Worm (Caenorhabditis elegans) whole organism, L4 larva: Measurements from ENCODE around the gene R186.8.
A peak's percentile ranks its signal among the peaks of the same experiment; 100 is the strongest.

Experiments
- F44E2.7 ChIP-seq: fragments of 200-800 bp; sonication (Bioruptor generic); IDR thresholded peaks from 2 replicates; pipeline ENCODE4 v2.1.2; 2022; ENCODE audit warnings: missing genetic modification characterization, missing compliant biosample characterization
- F49E8.2 ChIP-seq: sonication (generic microtip); optimal IDR thresholded peaks from 2 replicates; lab custom pipeline; 2016; ENCODE audit warnings: missing compliant biosample characterization, mild to moderate bottlenecking, missing genetic modification characterization, borderline replicate concordance
- Y105C5A.15 ChIP-seq: fragments of 200-800 bp; sonication (Bioruptor generic); IDR thresholded peaks from 2 replicates; pipeline ENCODE4 v1.3.6; 2022; ENCODE audit warnings: missing genetic modification characterization, missing compliant biosample characterization
- Y75B8A.6 ChIP-seq: fragments of 200-800 bp; sonication (Bioruptor generic); IDR thresholded peaks from 2 replicates; pipeline ENCODE4 v1.3.6; 2022; ENCODE audit warnings: missing genetic modification reagents, missing genetic modification characterization, missing compliant biosample characterization
- aha-1 ChIP-seq: fragments of 150-350 bp; peaks from one replicate; lab custom pipeline; 2014; ENCODE audit warnings: missing biosample characterization, missing genetic modification characterization
- aly-2 ChIP-seq: sonication (generic microtip); optimal IDR thresholded peaks from 2 replicates; lab custom pipeline; 2018; ENCODE audit warnings: missing biosample characterization, missing genetic modification characterization
- ces-1 ChIP-seq: fragments of 150-350 bp; sonication (generic microtip); optimal IDR thresholded peaks from 4 replicates; lab custom pipeline; 2014; ENCODE audit warnings: missing biosample characterization, missing genetic modification reagents, missing genetic modification characterization
- cey-2 ChIP-seq: sonication (generic microtip); optimal IDR thresholded peaks from 3 replicates; lab custom pipeline; 2017; ENCODE audit warnings: missing genetic modification characterization, mild to moderate bottlenecking, missing compliant biosample characterization, antibody characterized with exemption, borderline replicate concordance; ENCODE audit not compliant: insufficient read depth
- ctbp-1 ChIP-seq: fragments of 200-800 bp; sonication (Bioruptor generic); IDR thresholded peaks from 2 replicates; pipeline ENCODE4 v1.3.6; 2022; ENCODE audit warnings: missing genetic modification reagents, missing genetic modification characterization, missing compliant biosample characterization
- dmd-6 ChIP-seq: fragments of 200-800 bp; sonication (Bioruptor generic); IDR thresholded peaks from 2 replicates; pipeline ENCODE4 v1.3.6; 2022; ENCODE audit warnings: missing genetic modification reagents, missing genetic modification characterization, missing compliant biosample characterization
- dmd-9 ChIP-seq: fragments of 200-800 bp; sonication (Bioruptor generic); IDR thresholded peaks from 2 replicates; pipeline ENCODE4 v1.3.6; 2022; ENCODE audit warnings: missing genetic modification reagents, missing genetic modification characterization, missing compliant biosample characterization
- dpl-1 ChIP-seq: fragments of 150-350 bp; optimal IDR thresholded peaks from 2 replicates; lab custom pipeline; 2014; ENCODE audit warnings: missing biosample characterization, missing genetic modification reagents, missing genetic modification characterization
- fkh-10 ChIP-seq: fragments of 150-350 bp; optimal IDR thresholded peaks from 2 replicates; lab custom pipeline; 2014; ENCODE audit warnings: missing biosample characterization, missing genetic modification reagents, missing genetic modification characterization
- fos-1 ChIP-seq: fragments of 150-350 bp; optimal IDR thresholded peaks from 2 replicates; lab custom pipeline; 2014; ENCODE audit warnings: missing biosample characterization, missing genetic modification characterization
- hmg-1.1 ChIP-seq: fragments of 200-800 bp; sonication (Bioruptor generic); IDR thresholded peaks from 2 replicates; pipeline ENCODE4 v1.3.6; 2022; ENCODE audit warnings: missing genetic modification reagents, missing genetic modification characterization, missing compliant biosample characterization
- lim-7 ChIP-seq: fragments of 200-800 bp; sonication (Bioruptor generic); IDR thresholded peaks from 2 replicates; pipeline ENCODE4 v1.3.6; 2022; ENCODE audit warnings: missing genetic modification characterization, missing compliant biosample characterization
- lin-38 ChIP-seq: fragments of 200-800 bp; sonication (Bioruptor generic); IDR thresholded peaks from 2 replicates; pipeline ENCODE4 v1.3.6; 2022; ENCODE audit warnings: missing genetic modification reagents, missing genetic modification characterization, missing compliant biosample characterization
- madf-5 ChIP-seq, 2 experiments: fragments of 200-800 bp; sonication (Bioruptor generic); IDR thresholded peaks; 2 replicates each; pipeline ENCODE4 v1.3.6; 2022; ENCODE audit warnings: missing compliant biosample characterization in 2 of 2, missing genetic modification characterization in 2 of 2
- mxl-2 ChIP-seq: fragments of 200-800 bp; sonication (Bioruptor generic); conservative IDR thresholded peaks from 2 replicates; pipeline ENCODE4 v1.3.6; 2022; ENCODE audit warnings: missing genetic modification reagents, missing genetic modification characterization, missing compliant biosample characterization
- mxl-3 ChIP-seq: fragments of 200-800 bp; sonication (Bioruptor generic); optimal IDR thresholded peaks from 2 replicates; lab custom pipeline; 2018; ENCODE audit warnings: mild to moderate bottlenecking, missing genetic modification characterization, missing compliant biosample characterization
- nhr-111 ChIP-seq: fragments of 200-800 bp; sonication (Bioruptor generic); optimal IDR thresholded peaks from 2 replicates; lab custom pipeline; 2018; ENCODE audit warnings: mild to moderate bottlenecking, missing genetic modification characterization, missing compliant biosample characterization
- nhr-28 ChIP-seq: fragments of 150-350 bp; optimal IDR thresholded peaks from 2 replicates; lab custom pipeline; 2014; ENCODE audit warnings: missing biosample characterization, missing genetic modification characterization
- nhr-41 ChIP-seq: fragments of 200-800 bp; sonication (Bioruptor generic); IDR thresholded peaks from 2 replicates; pipeline ENCODE4 v1.3.6; 2022; ENCODE audit warnings: missing genetic modification reagents, missing genetic modification characterization, missing compliant biosample characterization
- php-3 ChIP-seq: fragments of 200-800 bp; sonication (Bioruptor generic); IDR thresholded peaks from 2 replicates; pipeline ENCODE4 v1.3.6; 2022; ENCODE audit warnings: missing genetic modification reagents, missing genetic modification characterization, missing compliant biosample characterization
- pqm-1 ChIP-seq: sonication (generic microtip); optimal IDR thresholded peaks from 2 replicates; lab custom pipeline; 2017; ENCODE audit warnings: missing biosample characterization, missing genetic modification characterization
- set-16 ChIP-seq: fragments of 200-800 bp; sonication (Bioruptor generic); IDR thresholded peaks from 2 replicates; pipeline ENCODE4 v1.3.6; 2022; ENCODE audit warnings: missing genetic modification reagents, missing genetic modification characterization, missing compliant biosample characterization
- tra-1 ChIP-seq: fragments of 200-800 bp; sonication (Bioruptor generic); IDR thresholded peaks from 2 replicates; pipeline ENCODE4 v1.3.6; 2022; ENCODE audit warnings: missing genetic modification reagents, missing genetic modification characterization, missing compliant biosample characterization
- unc-39 ChIP-seq: sonication (generic microtip); optimal IDR thresholded peaks from 2 replicates; lab custom pipeline; 2017; ENCODE audit warnings: missing biosample characterization, missing genetic modification characterization
- unc-62 ChIP-seq, 3 experiments: fragments of 150-350 bp in 1 of 3; sonication (generic microtip); optimal IDR thresholded peaks in 2 of 3; peaks in 1 of 3; 1 replicate in 1 of 3; 2 replicates in 2 of 3; lab custom pipeline; 2014 to 2017; ENCODE audit warnings: missing biosample characterization in 3 of 3, missing genetic modification characterization in 3 of 3, missing genetic modification reagents in 3 of 3, missing genotype in 1 of 3
- zfp-2 ChIP-seq: sonication (generic microtip); optimal IDR thresholded peaks from 2 replicates; lab custom pipeline; 2016; ENCODE audit warnings: mild to moderate bottlenecking, missing genetic modification characterization, missing compliant biosample characterization
- zip-11 ChIP-seq: fragments of 200-800 bp; sonication (Bioruptor generic); IDR thresholded peaks from 2 replicates; pipeline ENCODE4 v1.3.6; 2022; ENCODE audit warnings: missing genetic modification characterization, missing compliant biosample characterization
- zip-2 ChIP-seq: fragments of 150-350 bp; optimal IDR thresholded peaks from 2 replicates; lab custom pipeline; 2014; ENCODE audit warnings: missing biosample characterization, missing genetic modification characterization

R186.8 gene

ce11 chrV:12997422-12997821 lies 29.6 kb upstream of the R186.8 start, which contains the start of gene far-3:
Gene far-3 (minus strand): TSS chrV:12997522.
- TF ChIP-seq dpl-1 (GFP tag; lab: Kevin White, UChicago): no peak
- TF ChIP-seq unc-39 (tag; lab: Kevin White, UChicago): no peak
- no peak for TF ChIP-seq nhr-41
- no peak for TF ChIP-seq zip-11 (GFP tag; lab: Robert Waterston, UW)
- TF ChIP-seq ctbp-1 (GFP tag; lab: Robert Waterston, UW): no peak
- TF ChIP-seq nhr-111 (GFP tag; lab: Kevin White, UChicago): no peak
- TF ChIP-seq dmd-6 (GFP tag; lab: Robert Waterston, UW): no peak
- no peak for TF ChIP-seq F49E8.2 (tag; lab: Kevin White, UChicago)
- no peak for TF ChIP-seq mxl-3 (GFP tag; lab: Kevin White, UChicago)
- no peak for TF ChIP-seq hmg-1.1
- TF ChIP-seq cey-2 (tag; lab: Kevin White, UChicago): no peak
- no peak for TF ChIP-seq Y105C5A.15 (GFP tag; lab: Robert Waterston, UW)

- no peak for TF ChIP-seq madf-5 (GFP tag; IDR thresholded peaks at IDR 0.05; lab: Robert Waterston, UW)
- peak; percentile 48 for TF ChIP-seq aha-1 (tag; lab: Kevin White, UChicago)
- TF ChIP-seq nhr-28 (tag; lab: Kevin White, UChicago): peak; percentile 3
- no peak for TF ChIP-seq dmd-6 (GFP tag; lab: Robert Waterston, UW)
- TF ChIP-seq php-3 (GFP tag; lab: Robert Waterston, UW): no peak
These were observed 27.5 kb upstream of the R186.8 start, which contains the start of gene far-5 for ce11 chrV:12995269-12995668. Gene far-5 (plus strand): TSS chrV:12995569.

ce11 chrV:12992891-12993290 lies 25.1 kb upstream of the R186.8 start, which contains the start of the genes F15B9.11 and dsl-7:
Gene F15B9.11 (minus strand): TSS chrV:12992895.
Gene dsl-7 (plus strand): TSS chrV:12993150.
- TF ChIP-seq dpl-1 (GFP tag; lab: Kevin White, UChicago): no peak
- no peak for TF ChIP-seq ces-1
- no peak for TF ChIP-seq tra-1 (GFP tag; lab: Robert Waterston, UW)
- no peak for TF ChIP-seq Y75B8A.6 (GFP tag; lab: Robert Waterston, UW)
- no peak for TF ChIP-seq fkh-10 (GFP tag; lab: Kevin White, UChicago)
- no peak for TF ChIP-seq lim-7 (GFP tag; lab: Robert Waterston, UW)
- TF ChIP-seq unc-62 (GFP tag; optimal IDR thresholded peaks at IDR 0.05 in 1 of 2; lab: Kevin White, UChicago): no peak
- no peak for TF ChIP-seq unc-62 (tag; optimal IDR thresholded peaks at IDR 0.05; lab: Kevin White, UChicago)
- no peak for TF ChIP-seq ctbp-1 (GFP tag; lab: Robert Waterston, UW)
- TF ChIP-seq dmd-6 (GFP tag; lab: Robert Waterston, UW): no peak

- TF ChIP-seq mxl-2: no peak
- TF ChIP-seq zip-2: no peak
- TF ChIP-seq F44E2.7 (GFP tag; lab: Robert Waterston, UW): no peak
- TF ChIP-seq pqm-1 (tag; lab: Kevin White, UChicago): no peak
These were observed 20.5 kb upstream of the R186.8 start, which contains the start of gene F15B9.8 for ce11 chrV:12988256-12988655. Gene F15B9.8 (plus strand): TSS chrV:12988556.

- TF ChIP-seq set-16 (GFP tag; lab: Robert Waterston, UW): no peak
These were observed 19.3 kb upstream of the R186.8 start, which contains the start of gene shw-3 for ce11 chrV:12987061-12987460. Gene shw-3 (minus strand): TSS chrV:12987161.

ce11 chrV:12974047-12974446 lies 6.3 kb upstream of the R186.8 start:
- TF ChIP-seq hmg-1.1: no peak
- TF ChIP-seq lin-38 (GFP tag; lab: Robert Waterston, UW): no peak
- TF ChIP-seq aly-2: no peak
- peak in 1 of 2 experiments; percentile 59 for TF ChIP-seq unc-62 (GFP tag; optimal IDR thresholded peaks at IDR 0.05 in 1 of 2; lab: Kevin White, UChicago)
- no peak for TF ChIP-seq unc-62 (tag; optimal IDR thresholded peaks at IDR 0.05; lab: Kevin White, UChicago)
- no peak for TF ChIP-seq zfp-2
- TF ChIP-seq nhr-28 (tag; lab: Kevin White, UChicago): no peak
- TF ChIP-seq fos-1 (tag; lab: Kevin White, UChicago): no peak
- no peak for TF ChIP-seq dmd-9
